Worm (Caenorhabditis elegans) whole organism, late embryonic: ENCODE measurements around the gene npax-3.

ENCODE experiments used
- C38D4.7 ChIP-seq: fragments of 200-800 bp; sonication (Bioruptor generic); optimal IDR thresholded peaks from 2 replicates; lab custom pipeline; 2018; ENCODE audit warnings: mild to moderate bottlenecking, missing genetic modification characterization, moderate library complexity, missing compliant biosample characterization
- K09A11.1 ChIP-seq: sonication (generic microtip); optimal IDR thresholded peaks from 2 replicates; lab custom pipeline; 2017; ENCODE audit warnings: antibody characterized with exemption, mild to moderate bottlenecking, missing genetic modification characterization, missing compliant biosample characterization; ENCODE audit not compliant: insufficient read depth
- T23F11.4 ChIP-seq: fragments of 200-800 bp; sonication (Bioruptor generic); optimal IDR thresholded peaks from 2 replicates; lab custom pipeline; 2018; ENCODE audit warnings: mild to moderate bottlenecking, missing genetic modification characterization, missing compliant biosample characterization
- ceh-14 ChIP-seq: sonication (generic microtip); optimal IDR thresholded peaks from 2 replicates; lab custom pipeline; 2016; ENCODE audit warnings: missing genotype, missing genetic modification characterization, missing compliant biosample characterization
- ceh-18 ChIP-seq: sonication (generic microtip); optimal IDR thresholded peaks from 2 replicates; lab custom pipeline; 2016; ENCODE audit warnings: missing genetic modification characterization, missing compliant biosample characterization
- ceh-19 ChIP-seq: fragments of 200-800 bp; sonication (Bioruptor generic); optimal IDR thresholded peaks from 2 replicates; lab custom pipeline; 2018; ENCODE audit warnings: mild to moderate bottlenecking, missing genetic modification characterization, missing compliant biosample characterization
- ceh-34 ChIP-seq: sonication (generic microtip); optimal IDR thresholded peaks from 2 replicates; lab custom pipeline; 2016; ENCODE audit warnings: mild to moderate bottlenecking, missing genetic modification characterization, missing compliant biosample characterization
- ceh-48 ChIP-seq: sonication (generic microtip); optimal IDR thresholded peaks from 2 replicates; lab custom pipeline; 2016; ENCODE audit warnings: missing genetic modification characterization, inconsistent platforms, missing compliant biosample characterization
- ceh-6 ChIP-seq: fragments of 200-800 bp; sonication (Bioruptor generic); optimal IDR thresholded peaks from 2 replicates; lab custom pipeline; 2018; ENCODE audit warnings: mild to moderate bottlenecking, missing genetic modification characterization, missing compliant biosample characterization
- ceh-9 ChIP-seq: sonication (generic microtip); optimal IDR thresholded peaks from 2 replicates; lab custom pipeline; 2016; ENCODE audit warnings: mild to moderate bottlenecking, missing genetic modification characterization, inconsistent platforms, missing compliant biosample characterization
- che-1 ChIP-seq: sonication (generic microtip); optimal IDR thresholded peaks from 2 replicates; lab custom pipeline; 2016; ENCODE audit warnings: mild to moderate bottlenecking, missing genetic modification characterization, missing compliant biosample characterization
- elt-2 ChIP-seq: sonication (generic microtip); optimal IDR thresholded peaks from 2 replicates; lab custom pipeline; 2016; ENCODE audit warnings: missing genetic modification reagents, missing genetic modification characterization, missing compliant biosample characterization
- elt-4 ChIP-seq: sonication (generic microtip); optimal IDR thresholded peaks from 2 replicates; lab custom pipeline; 2016; ENCODE audit warnings: missing genetic modification characterization, missing compliant biosample characterization
- eyg-1 ChIP-seq: sonication (generic microtip); optimal IDR thresholded peaks from 2 replicates; lab custom pipeline; 2016; ENCODE audit warnings: missing genotype, missing genetic modification characterization, missing compliant biosample characterization
- fkh-10 ChIP-seq: fragments of 150-350 bp; optimal IDR thresholded peaks from 2 replicates; lab custom pipeline; 2014; ENCODE audit warnings: missing biosample characterization, missing genetic modification reagents, missing genetic modification characterization
- hlh-13 ChIP-seq: fragments of 200-800 bp; sonication (Bioruptor generic); optimal IDR thresholded peaks from 2 replicates; lab custom pipeline; 2018; ENCODE audit warnings: mild to moderate bottlenecking, missing genetic modification characterization, missing compliant biosample characterization
- hlh-30 ChIP-seq: sonication (generic microtip); optimal IDR thresholded peaks from 2 replicates; lab custom pipeline; 2017; ENCODE audit warnings: antibody characterized with exemption, missing genetic modification characterization, missing compliant biosample characterization; ENCODE audit not compliant: insufficient read depth
- hlh-6 ChIP-seq: sonication (generic microtip); optimal IDR thresholded peaks from 2 replicates; lab custom pipeline; 2016; ENCODE audit warnings: missing genotype, missing genetic modification characterization, missing compliant biosample characterization
- mec-3 ChIP-seq: sonication (generic microtip); optimal IDR thresholded peaks from 2 replicates; lab custom pipeline; 2016; ENCODE audit warnings: borderline replicate concordance, missing genetic modification characterization, missing compliant biosample characterization
- nfya-1 ChIP-seq: sonication (generic microtip); optimal IDR thresholded peaks from 2 replicates; lab custom pipeline; 2017; ENCODE audit warnings: missing genetic modification characterization, mild to moderate bottlenecking, missing compliant biosample characterization, antibody characterized with exemption, moderate library complexity
- nhr-11 ChIP-seq: fragments of 150-350 bp; optimal IDR thresholded peaks from 2 replicates; lab custom pipeline; 2014; ENCODE audit warnings: missing biosample characterization, missing genetic modification characterization
- nhr-232 ChIP-seq: sonication (generic microtip); optimal IDR thresholded peaks from 2 replicates; lab custom pipeline; 2016; ENCODE audit warnings: missing genetic modification characterization, missing compliant biosample characterization
- npax-4 ChIP-seq: sonication (generic microtip); optimal IDR thresholded peaks from 2 replicates; lab custom pipeline; 2016; ENCODE audit warnings: missing genetic modification characterization, missing compliant biosample characterization
- pat-9 ChIP-seq: fragments of 200-800 bp; sonication (Bioruptor generic); optimal IDR thresholded peaks from 2 replicates; lab custom pipeline; 2018; ENCODE audit warnings: mild to moderate bottlenecking, missing genetic modification characterization, moderate library complexity, missing compliant biosample characterization
- pqm-1 ChIP-seq: sonication (generic microtip); optimal IDR thresholded peaks from 2 replicates; lab custom pipeline; 2016; ENCODE audit warnings: missing genetic modification characterization, missing compliant biosample characterization
- pros-1 ChIP-seq: fragments of 150-350 bp; optimal IDR thresholded peaks from 2 replicates; lab custom pipeline; 2014; ENCODE audit warnings: missing biosample characterization, missing genetic modification reagents, missing genetic modification characterization
- ref-2 ChIP-seq: sonication (generic microtip); optimal IDR thresholded peaks from 2 replicates; lab custom pipeline; 2016; ENCODE audit warnings: missing genetic modification characterization, missing compliant biosample characterization
- sdc-2 ChIP-seq: sonication (generic microtip); optimal IDR thresholded peaks from 2 replicates; lab custom pipeline; 2016; ENCODE audit warnings: missing genotype, missing genetic modification characterization, missing compliant biosample characterization
- sox-2 ChIP-seq: fragments of 200-800 bp; sonication (Bioruptor generic); IDR thresholded peaks from 2 replicates; pipeline ENCODE4 v1.3.6; 2022; ENCODE audit warnings: missing genetic modification reagents, missing genetic modification characterization, missing compliant biosample characterization
- syd-9 ChIP-seq: sonication (generic microtip); optimal IDR thresholded peaks from 2 replicates; lab custom pipeline; 2016; ENCODE audit warnings: mild to moderate bottlenecking, missing genetic modification characterization, moderate library complexity, missing compliant biosample characterization
- tbx-2 ChIP-seq: sonication (generic microtip); optimal IDR thresholded peaks from 2 replicates; lab custom pipeline; 2016; ENCODE audit warnings: missing genetic modification characterization, missing compliant biosample characterization
- unc-3 ChIP-seq, 2 experiments: fragments of 200-800 bp in 1 of 2; sonication (Bioruptor generic) in 1 of 2; sonication (generic microtip) in 1 of 2; conservative IDR thresholded peaks in 1 of 2; optimal IDR thresholded peaks in 1 of 2; 2 replicates each; pipeline versions ENCODE4 v1.3.6 to Lab custom; 2016 to 2022; ENCODE audit warnings: missing compliant biosample characterization in 2 of 2, missing genetic modification characterization in 2 of 2, missing genetic modification reagents in 1 of 2
- unc-42 ChIP-seq: sonication (generic microtip); optimal IDR thresholded peaks from 2 replicates; lab custom pipeline; 2016; ENCODE audit warnings: missing genotype, missing genetic modification characterization, missing compliant biosample characterization

The npax-3 gene

DNA sequence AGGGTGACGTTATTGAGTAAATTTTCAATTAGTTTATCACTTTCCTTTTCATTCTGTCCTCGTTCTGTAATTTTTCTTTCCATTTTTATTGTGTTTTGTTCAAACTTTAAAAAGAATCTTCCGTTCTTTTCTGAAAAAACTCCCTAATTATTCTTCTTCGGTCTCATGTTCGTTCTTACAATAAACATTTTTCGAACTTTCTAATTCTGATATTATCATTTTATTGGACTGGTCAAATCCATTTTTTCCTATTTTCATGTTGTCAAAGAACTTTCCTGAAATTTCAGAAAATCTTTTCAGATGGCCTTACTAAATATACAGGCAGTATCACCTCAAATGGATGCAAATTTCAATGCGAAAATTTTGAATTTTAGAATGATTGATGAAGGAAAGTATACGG is 36.1 kb upstream of the npax-3 start, which contains the start of gene nish-1:
Gene nish-1 (plus strand): TSS at position 301 of the 400 bp plus-strand sequence.
- TF ChIP-seq K09A11.1 (no peak), nhr-232 (tag; lab: Kevin White, UChicago) (no peak), fkh-10 (GFP tag; lab: Kevin White, UChicago) (no peak), sdc-2 (tag; lab: Kevin White, UChicago) (no peak), ceh-6 (GFP tag; lab: Kevin White, UChicago) (no peak), unc-3 (GFP tag; conservative IDR thresholded peaks at IDR 0.05; lab: Robert Waterston, UW) (no peak), unc-3 (tag; optimal IDR thresholded peaks at IDR 0.05; lab: Kevin White, UChicago) (no peak), pat-9 (no peak), ceh-48 (tag; lab: Kevin White, UChicago) (no peak), mec-3 (no peak), eyg-1 (no peak), ceh-34 (tag; lab: Kevin White, UChicago) (no peak), pros-1 (tag; lab: Kevin White, UChicago) (no peak), nhr-11 (tag; lab: Kevin White, UChicago) (no peak), hlh-13 (GFP tag; lab: Kevin White, UChicago) (no peak), C38D4.7 (no peak), T23F11.4 (GFP tag; lab: Kevin White, UChicago) (no peak), pqm-1 (no peak), elt-4 (tag; lab: Kevin White, UChicago) (no peak), syd-9 (no peak), tbx-2 (tag; lab: Kevin White, UChicago) (no peak)

DNA sequence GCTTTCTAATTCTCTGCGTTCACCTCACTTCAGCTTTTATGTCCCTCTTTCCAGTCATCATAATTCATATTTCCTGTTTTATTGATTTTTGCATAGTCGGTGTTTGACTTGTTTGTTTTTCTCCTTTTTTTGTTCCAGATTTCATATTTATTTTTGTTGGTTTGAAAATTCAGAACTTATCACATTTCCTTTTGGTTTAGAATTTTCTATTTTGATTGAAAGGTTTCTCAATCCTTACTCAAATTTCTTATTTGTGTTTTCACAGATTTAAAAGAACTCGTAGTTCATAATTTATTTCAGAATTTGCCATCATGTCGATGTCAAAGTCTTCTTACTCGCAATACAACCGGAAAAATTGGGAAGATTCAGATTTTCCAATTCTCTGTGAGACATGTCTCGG is 33.2 kb upstream of the npax-3 start, which contains the start of gene rbm-22:
Gene rbm-22 (plus strand): TSS at position 301 of the 400 bp plus-strand sequence.
- TF ChIP-seq nfya-1 (tag; lab: Kevin White, UChicago) (no peak), ceh-48 (tag; lab: Kevin White, UChicago) (peak; percentile 5)

DNA sequence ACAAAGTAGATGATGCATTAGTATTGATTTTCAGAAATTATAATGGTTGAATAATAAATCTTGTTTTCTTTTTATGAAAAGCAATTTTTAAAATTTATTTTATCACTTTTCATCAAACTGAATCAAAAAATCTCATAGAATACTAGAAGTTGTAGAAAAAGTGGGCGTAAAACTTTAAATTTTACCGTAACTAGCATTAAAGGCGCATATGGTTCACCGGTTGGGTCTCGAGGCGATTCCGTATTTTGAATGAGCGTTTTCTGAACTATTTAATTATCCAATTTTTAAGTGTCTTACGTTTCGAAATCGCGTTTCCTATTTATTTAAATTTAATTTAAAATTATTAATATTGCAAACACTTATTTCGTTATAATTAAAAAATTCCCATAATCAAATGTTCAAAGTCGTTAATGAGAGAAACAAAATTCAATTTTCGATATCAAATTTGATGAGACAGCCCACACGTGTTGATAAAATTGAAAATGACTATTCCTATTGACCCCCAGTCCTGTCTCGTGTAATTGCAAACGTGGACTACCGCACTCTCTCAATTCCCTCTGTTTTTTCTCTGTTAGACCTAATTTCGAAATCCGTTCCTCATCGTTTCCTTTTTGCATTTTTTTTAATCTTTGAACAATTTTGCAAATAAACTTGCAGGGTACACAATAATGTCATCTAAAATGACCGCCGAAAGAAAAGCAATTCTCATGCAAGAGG is 30.5 kb upstream of the npax-3 start, which contains the start of the genes T11G6.2 and hars-1:
Gene T11G6.2 (minus strand): TSS at position 197 of the 717 bp plus-strand sequence.
Gene hars-1 (plus strand): TSS at position 658 of the 717 bp plus-strand sequence.
- TF ChIP-seq K09A11.1 = no peak
- peak; percentile 6 for TF ChIP-seq unc-42 (tag; lab: Kevin White, UChicago)
- TF ChIP-seq npax-4 (tag; lab: Kevin White, UChicago) = no peak

- TF ChIP-seq ceh-9 (no peak), elt-2 (tag; lab: Kevin White, UChicago) (no peak), ref-2 (tag; lab: Kevin White, UChicago) (no peak), ceh-14 (no peak), ceh-18 (tag; lab: Kevin White, UChicago) (no peak), hlh-6 (tag; lab: Kevin White, UChicago) (no peak), che-1 (no peak), nfya-1 (tag; lab: Kevin White, UChicago) (peak; percentile 30)
Observed at ce11 chrIV:10855946-10856345, 28.0 kb upstream of the npax-3 start.

ce11 chrIV:10855049-10855448 is 27.1 kb upstream of the npax-3 start, which contains the start of gene T11G6.3:
T11G6.3 (minus strand) TSS chrIV:10855237.
- TF ChIP-seq ceh-48 (tag; lab: Kevin White, UChicago) (no peak), ceh-19 (GFP tag; lab: Kevin White, UChicago) (no peak), unc-42 (tag; lab: Kevin White, UChicago) (no peak), ceh-18 (tag; lab: Kevin White, UChicago) (no peak), npax-4 (tag; lab: Kevin White, UChicago) (no peak), C38D4.7 (no peak), hlh-30 (no peak), ceh-9 (no peak), sox-2 (GFP tag; lab: Robert Waterston, UW) (no peak)
- TF ChIP-seq, all 69 proteins: peak for 0
